Worm (Caenorhabditis elegans) whole organism, L2 larva: Measurements from ENCODE around the gene fbxa-98.

ENCODE experiments used
- ZK546.5 ChIP-seq: sonication (generic microtip); optimal IDR thresholded peaks from 2 replicates; lab custom pipeline; 2017; ENCODE audit warnings: missing biosample characterization, missing genetic modification characterization
- mab-5 ChIP-seq: fragments of 150-350 bp; optimal IDR thresholded peaks from 2 replicates; lab custom pipeline; 2014; ENCODE audit warnings: missing biosample characterization, missing genetic modification characterization
- nhr-11 ChIP-seq: fragments of 150-350 bp; optimal IDR thresholded peaks from 2 replicates; lab custom pipeline; 2014; ENCODE audit warnings: missing biosample characterization, missing genetic modification characterization
- nhr-6 ChIP-seq: fragments of 150-350 bp; optimal IDR thresholded peaks from 2 replicates; lab custom pipeline; 2014; ENCODE audit warnings: missing biosample characterization, missing genetic modification characterization
- skn-1 ChIP-seq: sonication (generic microtip); optimal IDR thresholded peaks from 2 replicates; lab custom pipeline; 2017; ENCODE audit warnings: missing biosample characterization, missing genetic modification characterization
- unc-55 ChIP-seq: fragments of 150-350 bp; sonication (generic microtip); optimal IDR thresholded peaks from 3 replicates; lab custom pipeline; 2014; ENCODE audit warnings: missing biosample characterization, missing genetic modification reagents, missing genetic modification characterization

DNA sequence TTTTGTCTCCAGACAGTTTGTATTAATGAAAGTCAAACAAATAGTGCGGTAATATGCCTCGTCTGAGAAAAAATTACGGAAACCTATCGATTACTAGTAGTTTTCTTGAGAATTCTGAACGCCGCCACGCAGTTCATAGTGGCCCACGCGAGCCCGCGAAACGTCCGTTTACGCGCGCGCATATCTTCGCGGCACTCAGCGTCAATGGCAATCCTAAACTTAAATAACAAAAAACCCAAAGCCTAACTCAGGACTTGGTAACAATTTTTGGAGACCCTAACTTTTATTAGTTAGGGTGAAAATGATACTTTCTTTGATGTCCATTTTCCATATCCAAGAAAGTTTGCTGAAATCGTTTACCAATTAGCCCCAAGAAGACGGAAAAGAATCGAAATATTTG, 31.8 kb upstream of the fbxa-98 start:
- TF ChIP-seq nhr-11 (tag; lab: Kevin White, UChicago), result no peak
- no peak for TF ChIP-seq nhr-6 (tag; lab: Kevin White, UChicago)
- TF ChIP-seq ZK546.5, result no peak
- TF ChIP-seq mab-5 (tag; lab: Kevin White, UChicago), result no peak
- TF ChIP-seq skn-1 (tag; lab: Kevin White, UChicago), result no peak
- no peak for TF ChIP-seq unc-55 (GFP tag; lab: Kevin White, UChicago)
